Fruit fly (Drosophila melanogaster): ENCODE data around the gene CG2017.

CG2017 gene

DNA sequence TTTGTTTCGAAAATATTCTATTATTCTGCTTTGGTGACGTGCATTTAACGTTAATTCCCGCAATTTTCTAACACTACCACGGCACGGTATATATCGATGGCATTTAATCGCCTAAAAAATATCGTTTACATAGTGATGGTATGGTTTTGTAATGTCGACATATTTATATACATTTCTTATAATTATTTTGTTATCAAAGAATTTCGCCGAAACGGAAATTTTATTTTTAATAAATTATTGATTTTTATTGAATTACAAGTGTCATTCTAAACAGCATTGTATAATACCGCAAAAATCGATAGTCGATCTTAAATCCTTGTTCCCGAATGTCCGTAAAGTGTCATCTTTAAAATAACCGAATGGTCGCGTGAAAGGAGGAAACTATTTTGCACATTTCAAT is 37.7 kb downstream of the CG2017 start, which contains the start of the genes Sec20 and dgrn (continued):
- TF ChIP-seq gsb-n (tag; optimal IDR thresholded peaks at IDR 0.05) (no peak), CG2712 (tag; optimal IDR thresholded peaks at IDR 0.05) (peak; percentile 88), ttk (GFP tag; IDR thresholded peaks at IDR 0.05) (0 out of 2 replicates have a peak, but pooled peaks have one; percentile 26), CG2120 (GFP tag; optimal IDR thresholded peaks at IDR 0.05) (peak; percentile 84), CG1647 (GFP tag; optimal IDR thresholded peaks at IDR 0.05) (peak; percentile 67), CG8924 (tag; optimal IDR thresholded peaks at IDR 0.05) (peak; percentile 73), CG15011 (GFP tag; optimal IDR thresholded peaks at IDR 0.05) (no peak), exex (tag; optimal IDR thresholded peaks at IDR 0.05) (peak; percentile 56)

- TF ChIP-seq ewg (GFP tag; optimal IDR thresholded peaks at IDR 0.05) (no peak), HmgZ (tag; optimal IDR thresholded peaks at IDR 0.05) (peak; percentile 1), ftz-f1 (GFP tag; optimal IDR thresholded peaks at IDR 0.05) (peak; percentile 77), exex (tag; optimal IDR thresholded peaks at IDR 0.05) (peak; percentile 81), CG18764 (GFP tag; optimal IDR thresholded peaks at IDR 0.05) (no peak), Eip74EF (GFP tag; optimal IDR thresholded peaks at IDR 0.05) (no peak), CG7839 (tag; optimal IDR thresholded peaks at IDR 0.05) (no peak), vfl (GFP tag; optimal IDR thresholded peaks at IDR 0.05) (no peak), CG9817 (tag; optimal IDR thresholded peaks at IDR 0.05) (no peak), Pdp1 (GFP tag; optimal IDR thresholded peaks at IDR 0.05) (peak in 1 of 2 experiments; percentile 8), cwo (GFP tag; optimal IDR thresholded peaks at IDR 0.05) (peak; percentile 25), mirr (GFP tag; optimal IDR thresholded peaks at IDR 0.05) (peak; percentile 65), CG10543 (GFP tag; optimal IDR thresholded peaks at IDR 0.05) (peak; percentile 23), tx (GFP tag; optimal IDR thresholded peaks at IDR 0.05) (no peak), CG34376 (GFP tag; optimal IDR thresholded peaks at IDR 0.05) (peak; percentile 23), jigr1 (GFP tag; IDR thresholded peaks at IDR 0.05) (no peak), Fer3 (tag; optimal IDR thresholded peaks at IDR 0.05) (no peak), CG2712 (tag; optimal IDR thresholded peaks at IDR 0.05) (no peak), grn (GFP tag; optimal IDR thresholded peaks at IDR 0.05) (peak; percentile 59), CG14014 (GFP tag; IDR thresholded peaks at IDR 0.05) (no peak), seq (GFP tag; IDR thresholded peaks at IDR 0.05) (no peak), CG2199 (GFP tag; IDR thresholded peaks at IDR 0.05) (peak; percentile 39; the same call in 1 of the 3 replicates), sug (tag; optimal IDR thresholded peaks at IDR 0.05) (peak; percentile 76), Hey (tag; optimal IDR thresholded peaks at IDR 0.05) (peak; percentile 24), NfI (GFP tag; optimal IDR thresholded peaks at IDR 0.05) (no peak), dysf (GFP tag; IDR thresholded peaks at IDR 0.05) (peak; percentile 12; the same call in 1 of the 3 replicates)
These were observed 40.5 kb downstream of the CG2017 start, which contains the start of gene CG46303 for dm6 chr3R:5821750-5822149. CG46303 (plus strand) TSS chr3R:5821972.

- TF ChIP-seq CG31441 (GFP tag; IDR thresholded peaks at IDR 0.05) (no peak), CG18011 (GFP tag; optimal IDR thresholded peaks at IDR 0.05) (no peak), Six4 (GFP tag; optimal IDR thresholded peaks at IDR 0.05) (no peak), CG11723 (GFP tag; optimal IDR thresholded peaks at IDR 0.05) (no peak), Atf3 (GFP tag; optimal IDR thresholded peaks at IDR 0.05) (no peak), GATAe (GFP tag; conservative IDR thresholded peaks at IDR 0.05) (no peak), Doc2 (GFP tag; IDR thresholded peaks at IDR 0.05) (no peak), HLH4C (GFP tag; IDR thresholded peaks at IDR 0.05; ENCODE audit: partially characterized antibody) (peak; percentile 60), inv (GFP tag; IDR thresholded peaks at IDR 0.05; ENCODE audit: partially characterized antibody) (no peak), ato (GFP tag; IDR thresholded peaks at IDR 0.05; ENCODE audit: partially characterized antibody) (no peak), Bgb (GFP tag; IDR thresholded peaks at IDR 0.05; ENCODE audit: partially characterized antibody) (peak; percentile 29; the same call in 1 of the 2 replicates), Dll (GFP tag; IDR thresholded peaks at IDR 0.05; ENCODE audit: partially characterized antibody) (peak; percentile 52; the same call in 1 of the 4 replicates), MBD-R2 (GFP tag; IDR thresholded peaks at IDR 0.05) (peak; percentile 81), CG9609 (GFP tag; optimal IDR thresholded peaks at IDR 0.05) (no peak), ind (GFP tag; optimal IDR thresholded peaks at IDR 0.05) (no peak), zen2 (GFP tag; IDR thresholded peaks at IDR 0.05; ENCODE audit: partially characterized antibody) (no peak), bab2 (GFP tag; optimal IDR thresholded peaks at IDR 0.05) (no peak)
These were observed 41.0 kb downstream of the CG2017 start, which contains the start of gene Hpr1 for dm6 chr3R:5821243-5821642. Hpr1 (minus strand) TSS chr3R:5821440.
